Fruit fly (Drosophila melanogaster): ENCODE measurements around the gene CG4004.
A peak's percentile ranks its signal among the peaks of the same experiment; 100 is the strongest.

CG4004 gene

dm6 chrX:12753602-12754347, 9.8 kb downstream of the CG4004 start:
- TF ChIP-seq ovo (GFP tag; optimal IDR thresholded peaks at IDR 0.05) (peak; percentile 95), cic (GFP tag; optimal IDR thresholded peaks at IDR 0.05) (peak; percentile 85), Crg-1 (GFP tag; optimal IDR thresholded peaks at IDR 0.05) (no peak), Clk (GFP tag; optimal IDR thresholded peaks at IDR 0.05) (no peak), Mnt (GFP tag; optimal IDR thresholded peaks at IDR 0.05) (peak; percentile 63), CG7045 (GFP tag; optimal IDR thresholded peaks at IDR 0.05) (peak; percentile 13), Hr96 (GFP tag; optimal IDR thresholded peaks at IDR 0.05) (peak; percentile 72), bab1 (GFP tag; optimal IDR thresholded peaks at IDR 0.05) (no peak), tj (GFP tag; optimal IDR thresholded peaks at IDR 0.05) (peak; percentile 78), pad (GFP tag; optimal IDR thresholded peaks at IDR 0.05) (peak; percentile 94), CG12768 (GFP tag; optimal IDR thresholded peaks at IDR 0.05) (peak; percentile 83)

dm6 chrX:12754348-12754733, 10.3 kb downstream of the CG4004 start:
- peak; percentile 68 for TF ChIP-seq Clk (GFP tag; optimal IDR thresholded peaks at IDR 0.05)
- peak; percentile 83 for TF ChIP-seq pad (GFP tag; optimal IDR thresholded peaks at IDR 0.05)
- TF ChIP-seq CG7045 (GFP tag; optimal IDR thresholded peaks at IDR 0.05): peak; percentile 81
- peak; percentile 22 for TF ChIP-seq Mnt (GFP tag; optimal IDR thresholded peaks at IDR 0.05)
- peak; percentile 83 for TF ChIP-seq CG5204 (GFP tag; optimal IDR thresholded peaks at IDR 0.05)
- no peak for TF ChIP-seq tj (GFP tag; optimal IDR thresholded peaks at IDR 0.05)
- TF ChIP-seq kay (GFP tag; ENCODE audit: borderline replicate concordance): peak; percentile 63
- TF ChIP-seq cic (GFP tag; optimal IDR thresholded peaks at IDR 0.05): no peak
- peak; percentile 94 for TF ChIP-seq CG14711 (tag; optimal IDR thresholded peaks at IDR 0.05)
- peak; percentile 72 for TF ChIP-seq Hr96 (GFP tag; optimal IDR thresholded peaks at IDR 0.05)
- TF ChIP-seq cnc (optimal IDR thresholded peaks at IDR 0.05): no peak
- TF ChIP-seq CG1620 (GFP tag; optimal IDR thresholded peaks at IDR 0.05): peak; percentile 66
- TF ChIP-seq Crg-1 (GFP tag; optimal IDR thresholded peaks at IDR 0.05): peak; percentile 89
- TF ChIP-seq CG12768 (GFP tag; optimal IDR thresholded peaks at IDR 0.05): no peak
- peak; percentile 93 for TF ChIP-seq CG33017 (tag; optimal IDR thresholded peaks at IDR 0.05)
- TF ChIP-seq toe (GFP tag; optimal IDR thresholded peaks at IDR 0.05): peak; percentile 47
- TF ChIP-seq bab1 (GFP tag; optimal IDR thresholded peaks at IDR 0.05): peak; percentile 94
- peak; percentile 72 for TF ChIP-seq CG11617 (GFP tag; optimal IDR thresholded peaks at IDR 0.05)
- peak; percentile 96 for TF ChIP-seq CG7101 (tag; optimal IDR thresholded peaks at IDR 0.05)
- no peak for TF ChIP-seq ovo (GFP tag; optimal IDR thresholded peaks at IDR 0.05)

- TF ChIP-seq ovo (GFP tag; optimal IDR thresholded peaks at IDR 0.05) (peak; percentile 32), CG5204 (GFP tag; optimal IDR thresholded peaks at IDR 0.05) (peak; percentile 65), pad (GFP tag; optimal IDR thresholded peaks at IDR 0.05) (peak; percentile 80), Hr96 (GFP tag; optimal IDR thresholded peaks at IDR 0.05) (peak; percentile 88), Mnt (GFP tag; optimal IDR thresholded peaks at IDR 0.05) (peak; percentile 78), bab1 (GFP tag; optimal IDR thresholded peaks at IDR 0.05) (peak; percentile 95), cnc (optimal IDR thresholded peaks at IDR 0.05) (no peak), CG12768 (GFP tag; optimal IDR thresholded peaks at IDR 0.05) (no peak), kay (GFP tag; ENCODE audit: borderline replicate concordance) (peak; percentile 85), tj (GFP tag; optimal IDR thresholded peaks at IDR 0.05) (peak; percentile 94), CG7101 (tag; optimal IDR thresholded peaks at IDR 0.05) (peak; percentile 89), toe (GFP tag; optimal IDR thresholded peaks at IDR 0.05) (peak; percentile 56), cic (GFP tag; optimal IDR thresholded peaks at IDR 0.05) (peak; percentile 14), Clk (GFP tag; optimal IDR thresholded peaks at IDR 0.05) (peak; percentile 29), CG1620 (GFP tag; optimal IDR thresholded peaks at IDR 0.05) (peak; percentile 70), Crg-1 (GFP tag; optimal IDR thresholded peaks at IDR 0.05) (peak; percentile 20), CG7045 (GFP tag; optimal IDR thresholded peaks at IDR 0.05) (peak; percentile 55), CG11617 (GFP tag; optimal IDR thresholded peaks at IDR 0.05) (peak; percentile 74), CG33017 (tag; optimal IDR thresholded peaks at IDR 0.05) (peak; percentile 78), CG14711 (tag; optimal IDR thresholded peaks at IDR 0.05) (peak; percentile 82)
Measured at dm6 chrX:12755017-12755563, 11.1 kb downstream of the CG4004 start.

DNA sequence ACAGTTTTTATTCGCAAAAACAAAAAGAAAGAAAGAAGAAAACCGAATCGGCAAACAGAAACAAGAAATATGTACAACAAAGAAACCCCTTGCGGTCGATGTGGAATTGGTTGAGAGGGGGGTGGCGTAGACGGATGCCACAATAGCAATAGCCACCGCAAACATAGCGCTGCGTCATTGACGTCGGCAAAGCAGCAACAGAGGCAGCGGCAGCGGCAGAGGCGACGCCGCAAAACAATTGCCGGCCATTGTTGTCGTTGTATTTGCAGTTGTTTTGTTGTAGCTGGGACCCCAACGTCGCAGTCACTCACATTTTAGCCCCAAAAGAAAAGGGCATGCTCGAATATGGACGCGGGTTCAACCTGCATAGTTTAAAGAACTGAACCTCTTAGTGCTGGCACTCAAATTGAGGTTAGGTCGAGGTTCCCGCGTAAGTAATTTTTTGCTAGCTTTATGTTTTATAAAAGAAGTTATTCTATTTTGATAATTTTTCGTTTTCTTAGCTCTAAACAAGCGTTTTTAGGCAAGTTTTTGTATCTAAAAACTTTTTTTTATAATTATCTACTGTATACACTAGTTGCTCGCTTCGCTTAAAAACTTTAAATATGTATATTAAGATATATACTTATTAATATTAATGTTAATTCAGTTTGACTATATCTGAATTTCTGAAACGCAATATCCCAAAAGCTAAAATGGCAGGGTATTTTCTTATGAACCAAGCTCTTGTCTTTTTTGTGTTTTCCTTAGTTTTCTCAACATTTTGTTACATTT, 11.8 kb downstream of the CG4004 start:
- TF ChIP-seq toe (GFP tag; optimal IDR thresholded peaks at IDR 0.05) (no peak), CG14711 (tag; optimal IDR thresholded peaks at IDR 0.05) (peak; percentile 70), CG12768 (GFP tag; optimal IDR thresholded peaks at IDR 0.05) (peak; percentile 34), Clk (GFP tag; optimal IDR thresholded peaks at IDR 0.05) (no peak), bab1 (GFP tag; optimal IDR thresholded peaks at IDR 0.05) (no peak), Hr96 (GFP tag; optimal IDR thresholded peaks at IDR 0.05) (no peak), CG1620 (GFP tag; optimal IDR thresholded peaks at IDR 0.05) (no peak), Crg-1 (GFP tag; optimal IDR thresholded peaks at IDR 0.05) (no peak), cic (GFP tag; optimal IDR thresholded peaks at IDR 0.05) (no peak), CG5204 (GFP tag; optimal IDR thresholded peaks at IDR 0.05) (peak; percentile 40), CG33017 (tag; optimal IDR thresholded peaks at IDR 0.05) (no peak), ovo (GFP tag; optimal IDR thresholded peaks at IDR 0.05) (no peak), CG11617 (GFP tag; optimal IDR thresholded peaks at IDR 0.05) (peak; percentile 84), Mnt (GFP tag; optimal IDR thresholded peaks at IDR 0.05) (no peak), pad (GFP tag; optimal IDR thresholded peaks at IDR 0.05) (no peak), tj (GFP tag; optimal IDR thresholded peaks at IDR 0.05) (no peak), CG7101 (tag; optimal IDR thresholded peaks at IDR 0.05) (peak; percentile 76), kay (GFP tag; ENCODE audit: borderline replicate concordance) (peak; percentile 94), cnc (optimal IDR thresholded peaks at IDR 0.05) (peak; percentile 49 to 76), CG7045 (GFP tag; optimal IDR thresholded peaks at IDR 0.05) (no peak)

- TF ChIP-seq cic (GFP tag; optimal IDR thresholded peaks at IDR 0.05) (peak; percentile 43), Mnt (GFP tag; optimal IDR thresholded peaks at IDR 0.05) (peak; percentile 1), CG12768 (GFP tag; optimal IDR thresholded peaks at IDR 0.05) (no peak), ovo (GFP tag; optimal IDR thresholded peaks at IDR 0.05) (peak; percentile 22), tj (GFP tag; optimal IDR thresholded peaks at IDR 0.05) (peak; percentile 58)
Measured at dm6 chrX:12756374-12756721, 12.3 kb downstream of the CG4004 start.
